Fruit fly (Drosophila melanogaster): ENCODE data around the gene CG2528.

The CG2528 gene

dm6 chr2L:21933496-21933895, 59.2 kb downstream of the CG2528 start (continued):
- no peak for TF ChIP-seq CG6276 (GFP tag; optimal IDR thresholded peaks at IDR 0.05)
- no peak for TF ChIP-seq Sox15 (GFP tag; optimal IDR thresholded peaks at IDR 0.05)
- no peak for TF ChIP-seq CG9139 (GFP tag; optimal IDR thresholded peaks at IDR 0.05)
- no peak for TF ChIP-seq CG11762 (GFP tag; optimal IDR thresholded peaks at IDR 0.05; ENCODE audit: insufficient read depth)
- peak; percentile 40 for TF ChIP-seq CG32006 (GFP tag; optimal IDR thresholded peaks at IDR 0.05)
- no peak for TF ChIP-seq dsx (GFP tag; optimal IDR thresholded peaks at IDR 0.05; ENCODE audit: poor library complexity, severe bottlenecking)
- peak; percentile 31 for TF ChIP-seq Eip75B (GFP tag; optimal IDR thresholded peaks at IDR 0.05)
- TF ChIP-seq fkh (GFP tag; optimal IDR thresholded peaks at IDR 0.05): no peak
- peak; percentile 11 for TF ChIP-seq CG10631 (GFP tag; optimal IDR thresholded peaks at IDR 0.05)
- no peak for TF ChIP-seq CG7368 (GFP tag; optimal IDR thresholded peaks at IDR 0.05)
- TF ChIP-seq Ets96B (tag; optimal IDR thresholded peaks at IDR 0.05): peak; percentile 46
- no peak for TF ChIP-seq CG8319 (GFP tag; optimal IDR thresholded peaks at IDR 0.05)
- TF ChIP-seq Blimp-1 (GFP tag; optimal IDR thresholded peaks at IDR 0.05): no peak
- TF ChIP-seq dac (GFP tag; optimal IDR thresholded peaks at IDR 0.05): no peak
- no peak for TF ChIP-seq CG8119 (GFP tag; IDR thresholded peaks at IDR 0.05)
- no peak for TF ChIP-seq Eip93F (GFP tag; optimal IDR thresholded peaks at IDR 0.05)
- TF ChIP-seq CG8632 (GFP tag; optimal IDR thresholded peaks at IDR 0.05): no peak
- TF ChIP-seq esn (GFP tag; optimal IDR thresholded peaks at IDR 0.05): no peak
- peak; percentile 6 for TF ChIP-seq Hr4 (GFP tag; optimal IDR thresholded peaks at IDR 0.05)
- TF ChIP-seq topi (GFP tag; optimal IDR thresholded peaks at IDR 0.05): peak; percentile 14
- TF ChIP-seq cyc (GFP tag; optimal IDR thresholded peaks at IDR 0.05): peak; percentile 16
- peak; percentile 29 for TF ChIP-seq CG3032 (tag; optimal IDR thresholded peaks at IDR 0.05)
- no peak for TF ChIP-seq CG6808 (GFP tag; optimal IDR thresholded peaks at IDR 0.05)
- TF ChIP-seq OdsH (GFP tag; optimal IDR thresholded peaks at IDR 0.05): peak; percentile 30
- TF ChIP-seq Eip78C (GFP tag): peak; percentile 43
- peak; percentile 7 for TF ChIP-seq Sox14 (GFP tag; optimal IDR thresholded peaks at IDR 0.05)
- no peak for TF ChIP-seq CG11294 (GFP tag; IDR thresholded peaks at IDR 0.05)
- TF ChIP-seq Sox102F (GFP tag; optimal IDR thresholded peaks at IDR 0.05): no peak
- TF ChIP-seq Hr39 (GFP tag; optimal IDR thresholded peaks at IDR 0.05): peak; percentile 21
- TF ChIP-seq CG11902 (GFP tag; optimal IDR thresholded peaks at IDR 0.05): no peak
- TF ChIP-seq Hr38 (GFP tag; optimal IDR thresholded peaks at IDR 0.05): no peak
